Worm (Caenorhabditis elegans) whole organism, L1 larva: ENCODE results near the gene ZK994.6.

ENCODE experiments used
- ama-1 ChIP-seq: fragments of 150-350 bp; optimal IDR thresholded peaks from 2 replicates; lab custom pipeline; 2014
- ceh-90 ChIP-seq: sonication (generic microtip); optimal IDR thresholded peaks from 2 replicates; lab custom pipeline; 2016; ENCODE audit warnings: missing genetic modification characterization, missing compliant biosample characterization
- dpl-1 ChIP-seq, 3 experiments: fragments of 150-350 bp in 2 of 3; sonication (generic microtip) in 1 of 3; optimal IDR thresholded peaks; 2 replicates each; lab custom pipeline; 2014 to 2017; ENCODE audit warnings: missing biosample characterization in 3 of 3, missing genetic modification characterization in 3 of 3, missing genetic modification reagents in 3 of 3
- fkh-10 ChIP-seq: sonication (generic microtip); optimal IDR thresholded peaks from 2 replicates; lab custom pipeline; 2017; ENCODE audit warnings: missing biosample characterization, missing genetic modification reagents, missing genetic modification characterization
- fos-1 ChIP-seq: fragments of 150-350 bp; optimal IDR thresholded peaks from 2 replicates; lab custom pipeline; 2014; ENCODE audit warnings: missing biosample characterization, missing genetic modification characterization
- hlh-17 ChIP-seq: fragments of 200-800 bp; sonication (Bioruptor generic); optimal IDR thresholded peaks from 2 replicates; lab custom pipeline; 2018; ENCODE audit warnings: missing genetic modification characterization, mild to moderate bottlenecking, missing compliant biosample characterization, moderate library complexity, borderline replicate concordance
- lin-15B ChIP-seq: fragments of 150-350 bp; sonication (generic microtip); optimal IDR thresholded peaks from 3 replicates; lab custom pipeline; 2014; ENCODE audit warnings: missing biosample characterization, missing genetic modification characterization
- lin-39 ChIP-seq: fragments of 150-350 bp; optimal IDR thresholded peaks from 2 replicates; lab custom pipeline; 2014; ENCODE audit warnings: missing biosample characterization, missing genetic modification reagents, missing genetic modification characterization
- nhr-11 ChIP-seq: fragments of 150-350 bp; optimal IDR thresholded peaks from 2 replicates; lab custom pipeline; 2014; ENCODE audit warnings: missing biosample characterization, missing genetic modification characterization
- nhr-12 ChIP-seq: sonication (generic microtip); optimal IDR thresholded peaks from 2 replicates; lab custom pipeline; 2017; ENCODE audit warnings: missing biosample characterization, missing genetic modification characterization
- nhr-77 ChIP-seq: fragments of 150-350 bp; optimal IDR thresholded peaks from 2 replicates; lab custom pipeline; 2014; ENCODE audit warnings: missing biosample characterization, missing genetic modification characterization
- snpc-4 ChIP-seq: fragments of 150-350 bp; optimal IDR thresholded peaks from 2 replicates; lab custom pipeline; 2014; ENCODE audit warnings: missing biosample characterization, missing genetic modification characterization
- snu-23 ChIP-seq: sonication (generic microtip); optimal IDR thresholded peaks from 2 replicates; lab custom pipeline; 2016; ENCODE audit warnings: missing genetic modification characterization, missing compliant biosample characterization
- unc-62 ChIP-seq: fragments of 150-350 bp; optimal IDR thresholded peaks from 2 replicates; lab custom pipeline; 2014; ENCODE audit warnings: missing biosample characterization, missing genetic modification reagents, missing genetic modification characterization

- no peak for TF ChIP-seq lin-39
- TF ChIP-seq lin-15B (tag; lab: Kevin White, UChicago): no peak
- no peak for TF ChIP-seq hlh-17 (GFP tag; lab: Kevin White, UChicago)
- TF ChIP-seq fos-1: no peak
- TF ChIP-seq nhr-12: no peak
- no peak for TF ChIP-seq ama-1 (lab: Kevin White, UChicago)
- no peak for TF ChIP-seq nhr-11 (tag; lab: Kevin White, UChicago)
- TF ChIP-seq nhr-77 (tag; lab: Kevin White, UChicago): no peak
- no peak for TF ChIP-seq snu-23
- no peak for TF ChIP-seq snpc-4 (tag; lab: Kevin White, UChicago)
- TF ChIP-seq unc-62: no peak
- TF ChIP-seq fkh-10 (GFP tag; lab: Kevin White, UChicago): no peak
- TF ChIP-seq dpl-1 (GFP tag; optimal IDR thresholded peaks at IDR 0.05; lab: Kevin White, UChicago): no peak
- no peak for TF ChIP-seq ceh-90 (tag; lab: Kevin White, UChicago)
These were observed 6.1 kb upstream of the ZK994.6 start, which contains the start of gene F45F2.9 for ce11 chrV:8513361-8513760.
